Fruit fly (Drosophila melanogaster) whole organism, embryonic: ENCODE measurements around the gene CG9839.

Source experiments
- Ada2b ChIP-seq: fragments of 200-800 bp; sonication (Bioruptor generic); IDR thresholded peaks from 2 replicates; pipeline ENCODE4 v1.3.6; 2022; ENCODE audit warnings: missing biosample characterization, missing genetic modification characterization
- Asciz ChIP-seq: fragments of 200-800 bp; sonication (Bioruptor generic); optimal IDR thresholded peaks from 2 replicates; lab custom pipeline; 2017; ENCODE audit warnings: missing biosample characterization, mild to moderate bottlenecking, missing genetic modification characterization, missing genetic modification reagents
- CG10147 ChIP-seq: fragments of 200-800 bp; sonication (Bioruptor generic); optimal IDR thresholded peaks from 2 replicates; lab custom pipeline; 2019; ENCODE audit warnings: missing biosample characterization, mild to moderate bottlenecking, missing genetic modification characterization, moderate library complexity
- CG10959 ChIP-seq: fragments of 200-800 bp; sonication (Bioruptor generic); IDR thresholded peaks from 2 replicates; pipeline ENCODE4 v1.3.6; 2022; ENCODE audit warnings: missing biosample characterization, missing genetic modification characterization
- CG11093 ChIP-seq: fragments of 200-800 bp; sonication (Bioruptor generic); IDR thresholded peaks from 3 replicates; pipeline ENCODE4 v1.3.6; 2022; ENCODE audit warnings: missing biosample characterization, missing genetic modification characterization
- CG11247 ChIP-seq: fragments of 200-800 bp; sonication (Bioruptor generic); IDR thresholded peaks from 2 replicates; pipeline ENCODE4 v1.3.6; 2022; ENCODE audit warnings: missing biosample characterization, missing genetic modification characterization
- CG11723 ChIP-seq: fragments of 200-800 bp; sonication (Bioruptor generic); optimal IDR thresholded peaks from 2 replicates; lab custom pipeline; 2017; ENCODE audit warnings: missing biosample characterization, mild to moderate bottlenecking, missing genetic modification characterization
- CG12104 ChIP-seq: fragments of 200-800 bp; sonication (Bioruptor generic); optimal IDR thresholded peaks from 3 replicates; lab custom pipeline; 2016; ENCODE audit warnings: missing biosample characterization, missing genetic modification characterization
- CG12659 ChIP-seq: fragments of 200-800 bp; sonication (Bioruptor generic); optimal IDR thresholded peaks from 3 replicates; lab custom pipeline; 2017; ENCODE audit warnings: mild to moderate bottlenecking, missing biosample characterization, missing genetic modification reagents, missing genetic modification characterization
- CG12744 ChIP-seq: fragments of 200-800 bp; sonication (Bioruptor generic); optimal IDR thresholded peaks from 2 replicates; lab custom pipeline; 2016; ENCODE audit warnings: missing biosample characterization, missing genetic modification characterization
- CG13775 ChIP-seq: fragments of 200-800 bp; sonication (Bioruptor generic); optimal IDR thresholded peaks from 3 replicates; lab custom pipeline; 2017; ENCODE audit warnings: missing biosample characterization, mild to moderate bottlenecking, missing genetic modification characterization
- CG13894 ChIP-seq: fragments of 200-800 bp; sonication (Bioruptor generic); optimal IDR thresholded peaks from 3 replicates; lab custom pipeline; 2018; ENCODE audit warnings: missing biosample characterization, mild to moderate bottlenecking, missing genetic modification characterization, moderate library complexity
- CG17385 ChIP-seq: fragments of 200-800 bp; sonication (Bioruptor generic); optimal IDR thresholded peaks from 3 replicates; lab custom pipeline; 2018; ENCODE audit warnings: missing biosample characterization, mild to moderate bottlenecking, missing genetic modification characterization
- CG2712 ChIP-seq: fragments of 200-800 bp; optimal IDR thresholded peaks from 3 replicates; lab custom pipeline; 2019; ENCODE audit warnings: missing biosample characterization, mild to moderate bottlenecking, missing genetic modification characterization, moderate library complexity
- CG2875 ChIP-seq: fragments of 200-800 bp; sonication (Bioruptor generic); optimal IDR thresholded peaks from 2 replicates; lab custom pipeline; 2017; ENCODE audit warnings: missing biosample characterization, mild to moderate bottlenecking, missing genetic modification characterization, missing genetic modification reagents
- CG33557 ChIP-seq: fragments of 200-800 bp; sonication (Bioruptor generic); optimal IDR thresholded peaks from 2 replicates; lab custom pipeline; 2019; ENCODE audit warnings: missing biosample characterization, mild to moderate bottlenecking, missing genetic modification characterization, moderate library complexity
- CG3726 ChIP-seq: fragments of 200-800 bp; sonication (Bioruptor generic); IDR thresholded peaks from 3 replicates; pipeline ENCODE4, ENCODE4 v1.3.6; 2022; ENCODE audit warnings: missing biosample characterization, missing genetic modification characterization
- CG43689 ChIP-seq: fragments of 200-800 bp; sonication (Bioruptor generic); IDR thresholded peaks from 2 replicates; pipeline ENCODE4 v1.3.6; 2022; ENCODE audit warnings: missing biosample characterization, missing genetic modification characterization
- CG6654 ChIP-seq: fragments of 200-800 bp; sonication (Bioruptor generic); optimal IDR thresholded peaks from 2 replicates; lab custom pipeline; 2017; ENCODE audit warnings: missing biosample characterization, mild to moderate bottlenecking, missing genetic modification characterization
- CG6689 ChIP-seq: fragments of 200-800 bp; sonication (Bioruptor generic); IDR thresholded peaks from 2 replicates; pipeline ENCODE4 v1.3.6; 2022; ENCODE audit warnings: missing biosample characterization, missing genetic modification characterization
- CG7786 ChIP-seq: fragments of 200-800 bp; sonication (Bioruptor generic); optimal IDR thresholded peaks from 2 replicates; lab custom pipeline; 2016; ENCODE audit warnings: missing biosample characterization, missing genetic modification characterization
- CG8388 ChIP-seq: fragments of 200-800 bp; sonication (Bioruptor generic); optimal IDR thresholded peaks from 2 replicates; lab custom pipeline; 2019; ENCODE audit warnings: missing biosample characterization, mild to moderate bottlenecking, missing genetic modification characterization, moderate library complexity
- Dp ChIP-seq: fragments of 200-800 bp; sonication (Bioruptor generic); optimal IDR thresholded peaks from 2 replicates; lab custom pipeline; 2018; ENCODE audit warnings: missing biosample characterization, mild to moderate bottlenecking, missing genetic modification characterization, moderate library complexity
- Drgx ChIP-seq: fragments of 200-800 bp; sonication (Bioruptor generic); IDR thresholded peaks from 2 replicates; pipeline ENCODE4 v1.3.6; 2022; ENCODE audit warnings: missing biosample characterization, missing genetic modification characterization
- E2f1 ChIP-seq: fragments of 200-800 bp; sonication (Bioruptor generic); IDR thresholded peaks from 2 replicates; pipeline ENCODE4 v1.3.6; 2022; ENCODE audit warnings: missing biosample characterization, missing genetic modification characterization
- Gug ChIP-seq: fragments of 200-800 bp; sonication (Bioruptor generic); IDR thresholded peaks from 4 replicates; pipeline ENCODE4 v1.3.6; 2022; ENCODE audit warnings: missing biosample characterization, missing genetic modification characterization
- Hey ChIP-seq: fragments of 200-800 bp; sonication (Bioruptor generic); optimal IDR thresholded peaks from 3 replicates; lab custom pipeline; 2018; ENCODE audit warnings: missing biosample characterization, mild to moderate bottlenecking, missing genetic modification characterization
- Kr ChIP-seq: fragments of 200-800 bp; sonication (Bioruptor generic); optimal IDR thresholded peaks from 2 replicates; lab custom pipeline; 2017; ENCODE audit warnings: missing biosample characterization, mild to moderate bottlenecking, missing genetic modification characterization
- Lhr ChIP-seq: fragments of 200-800 bp; sonication (Bioruptor generic); optimal IDR thresholded peaks from 3 replicates; lab custom pipeline; 2017; ENCODE audit warnings: mild to moderate bottlenecking, missing biosample characterization, missing genetic modification reagents, missing genetic modification characterization
- MTF-1 ChIP-seq: fragments of 200-800 bp; sonication (Bioruptor generic); optimal IDR thresholded peaks from 2 replicates; lab custom pipeline; 2018; ENCODE audit warnings: missing biosample characterization, mild to moderate bottlenecking, missing genetic modification characterization, borderline replicate concordance
- Myb ChIP-seq: fragments of 200-800 bp; sonication (Bioruptor generic); optimal IDR thresholded peaks from 2 replicates; lab custom pipeline; 2016; ENCODE audit warnings: missing biosample characterization, missing genetic modification characterization
- Trl ChIP-seq, 3 experiments: fragments of >200 bp in 2 of 3; fragments of 200-800 bp in 1 of 3; sonication (Bioruptor generic) in 1 of 3; optimal IDR thresholded peaks; 2 replicates in 1 of 3; 3 replicates in 2 of 3; lab custom pipeline; 2016 to 2017; ENCODE audit warnings: missing biosample characterization in 1 of 3, missing genetic modification characterization in 1 of 3
- amos ChIP-seq: fragments of 200-800 bp; sonication (Bioruptor generic); IDR thresholded peaks from 2 replicates; pipeline ENCODE4 v1.3.6; 2022; ENCODE audit warnings: missing biosample characterization, missing genetic modification characterization; ENCODE audit not compliant: partially characterized antibody
- aop ChIP-seq: fragments of 200-800 bp; sonication (Bioruptor generic); IDR thresholded peaks from 2 replicates; pipeline ENCODE4 v1.3.6; 2022; ENCODE audit warnings: missing biosample characterization, missing genetic modification characterization
- ase ChIP-seq: fragments of 200-800 bp; sonication (Bioruptor generic); IDR thresholded peaks from 3 replicates; pipeline ENCODE4 v1.3.6; 2022; ENCODE audit warnings: missing biosample characterization, missing genetic modification characterization
- caup ChIP-seq: fragments of 200-800 bp; sonication (Bioruptor generic); optimal IDR thresholded peaks from 3 replicates; lab custom pipeline; 2017; ENCODE audit warnings: missing biosample characterization, mild to moderate bottlenecking, missing genetic modification characterization, moderate library complexity; ENCODE audit not compliant: severe bottlenecking
- chn ChIP-seq: fragments of 200-800 bp; sonication (Bioruptor generic); optimal IDR thresholded peaks from 2 replicates; lab custom pipeline; 2016; ENCODE audit warnings: missing biosample characterization, missing genetic modification characterization
- ems ChIP-seq: fragments of 200-800 bp; sonication (Bioruptor generic); optimal IDR thresholded peaks from 3 replicates; lab custom pipeline; 2016; ENCODE audit warnings: missing biosample characterization, missing genetic modification characterization
- jigr1 ChIP-seq: fragments of 200-800 bp; sonication (Bioruptor generic); IDR thresholded peaks from 3 replicates; pipeline ENCODE4 v1.3.6; 2022; ENCODE audit warnings: missing biosample characterization, missing genetic modification characterization
- lab ChIP-seq: fragments of 200-800 bp; sonication (Bioruptor generic); optimal IDR thresholded peaks from 3 replicates; lab custom pipeline; 2017; ENCODE audit warnings: missing biosample characterization, missing genetic modification characterization, mild to moderate bottlenecking, moderate library complexity, missing genetic modification reagents
- psq ChIP-seq: fragments of 200-800 bp; sonication (Bioruptor generic); optimal IDR thresholded peaks from 2 replicates; lab custom pipeline; 2017; ENCODE audit warnings: missing biosample characterization, missing genetic modification characterization
- schlank ChIP-seq: fragments of 200-800 bp; sonication (Bioruptor generic); optimal IDR thresholded peaks from 2 replicates; lab custom pipeline; 2018; ENCODE audit warnings: missing biosample characterization, mild to moderate bottlenecking, missing genetic modification characterization
- seq ChIP-seq: fragments of 200-800 bp; sonication (Bioruptor generic); IDR thresholded peaks from 2 replicates; pipeline ENCODE4 v1.3.6; 2022; ENCODE audit warnings: missing biosample characterization, missing genetic modification characterization
- sima ChIP-seq: fragments of 200-800 bp; sonication (Bioruptor generic); optimal IDR thresholded peaks from 2 replicates; lab custom pipeline; 2016; ENCODE audit warnings: missing biosample characterization, missing genetic modification characterization
- sr ChIP-seq: fragments of 200-800 bp; sonication (Bioruptor generic); IDR thresholded peaks from 3 replicates; pipeline ENCODE4 v1.3.6; 2022; ENCODE audit warnings: missing biosample characterization, missing genetic modification characterization
- tap ChIP-seq: fragments of 200-800 bp; optimal IDR thresholded peaks from 3 replicates; lab custom pipeline; 2019; ENCODE audit warnings: missing biosample characterization, mild to moderate bottlenecking, missing genetic modification characterization, moderate library complexity
- tio ChIP-seq: fragments of 200-800 bp; sonication (Bioruptor generic); optimal IDR thresholded peaks from 2 replicates; lab custom pipeline; 2017; ENCODE audit warnings: missing biosample characterization, missing genetic modification characterization, inconsistent platforms
- vvl ChIP-seq: fragments of 200-800 bp; sonication (Bioruptor generic); IDR thresholded peaks from 2 replicates; pipeline ENCODE4 v1.3.6; 2022; ENCODE audit warnings: missing biosample characterization, missing genetic modification characterization
- zfh2 ChIP-seq: fragments of 200-800 bp; sonication (Bioruptor generic); optimal IDR thresholded peaks from 2 replicates; lab custom pipeline; 2016; ENCODE audit warnings: missing biosample characterization, missing genetic modification characterization

Gene CG9839

DNA sequence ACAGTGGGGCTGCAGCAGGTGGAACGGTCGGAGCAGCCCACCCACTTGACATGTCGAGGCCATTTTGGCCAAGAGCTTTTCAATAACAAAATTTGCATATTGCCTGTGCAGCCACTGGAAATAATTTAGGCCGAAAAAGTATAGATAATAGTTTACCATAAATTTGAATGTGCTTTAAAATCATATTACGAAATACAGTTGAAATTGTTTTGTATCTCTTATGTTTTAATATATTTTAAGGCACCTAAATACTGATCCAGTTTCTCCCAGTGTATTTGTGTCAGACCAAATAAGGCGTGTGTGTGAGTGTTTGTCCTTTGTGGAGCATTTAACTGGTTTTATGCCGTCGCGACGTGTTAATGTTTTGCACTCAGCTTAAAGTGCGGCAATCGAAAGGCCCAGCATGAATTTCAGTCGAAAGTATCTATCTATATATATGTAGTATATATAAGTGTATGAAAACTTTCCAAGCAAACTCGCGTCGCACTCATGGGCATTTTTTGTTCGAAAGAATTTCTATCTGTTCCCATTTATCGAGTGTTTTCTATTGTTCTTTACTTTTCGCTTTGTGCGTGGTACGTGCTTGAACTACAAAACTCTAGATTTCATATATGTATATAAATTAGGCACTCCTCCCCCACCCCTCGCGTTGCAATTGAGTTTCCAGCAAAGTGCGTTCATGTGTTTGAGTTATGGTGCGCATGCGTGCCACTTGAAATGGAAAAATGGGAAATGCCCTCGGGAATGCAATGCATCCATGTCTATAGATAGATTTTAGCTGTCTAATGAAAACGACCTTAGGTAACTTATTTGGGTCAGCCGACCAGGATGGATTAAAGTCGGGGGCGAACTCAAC lies 44.0 kb upstream of the CG9839 start (continued):
- no peak for TF ChIP-seq CG12744
- TF ChIP-seq amos = no peak
- peak; percentile 60; the same call in 1 of the 2 replicates for TF ChIP-seq vvl
- TF ChIP-seq CG13894 (tag; lab: Kevin White, UChicago) = no peak
- TF ChIP-seq CG43689 (GFP tag; lab: Robert Waterston, UW) = no peak
- no peak for TF ChIP-seq CG17385 (GFP tag; lab: Kevin White, UChicago)
- TF ChIP-seq Trl (optimal IDR thresholded peaks at IDR 0.05; lab: Kevin White, UChicago) = no peak
- no peak for TF ChIP-seq Trl (GFP tag; optimal IDR thresholded peaks at IDR 0.05; lab: Kevin White, UChicago)
- no peak for TF ChIP-seq caup (GFP tag; lab: Kevin White, UChicago)
- no peak for TF ChIP-seq CG33557 (GFP tag; lab: Kevin White, UChicago)
- TF ChIP-seq chn (GFP tag; lab: Kevin White, UChicago) = peak; percentile 12
- no peak for TF ChIP-seq CG7786 (GFP tag; lab: Kevin White, UChicago)
- no peak for TF ChIP-seq CG11093
- no peak for TF ChIP-seq psq (GFP tag; lab: Kevin White, UChicago)
- TF ChIP-seq Asciz (GFP tag; lab: Kevin White, UChicago) = no peak
- TF ChIP-seq jigr1 (GFP tag; lab: Robert Waterston, UW) = no peak
- TF ChIP-seq lab (GFP tag; lab: Kevin White, UChicago) = no peak
- no peak for TF ChIP-seq CG12659 (GFP tag; lab: Kevin White, UChicago)
- no peak for TF ChIP-seq seq (GFP tag; lab: Robert Waterston, UW)
- no peak for TF ChIP-seq Kr (GFP tag; lab: Kevin White, UChicago)
- TF ChIP-seq schlank (tag; lab: Kevin White, UChicago) = no peak
- TF ChIP-seq CG13775 (GFP tag; lab: Kevin White, UChicago) = peak; percentile 42
- TF ChIP-seq Myb = no peak
- TF ChIP-seq Gug = no peak
- 0 out of 2 replicates have a peak, but pooled peaks have one; percentile 5 for TF ChIP-seq E2f1
- TF ChIP-seq CG12104 (GFP tag; lab: Kevin White, UChicago) = no peak
- no peak for TF ChIP-seq sr (GFP tag; lab: Robert Waterston, UW)
- no peak for TF ChIP-seq sima
- no peak for TF ChIP-seq Lhr (GFP tag; lab: Kevin White, UChicago)
- TF ChIP-seq aop (GFP tag; lab: Robert Waterston, UW) = no peak
- no peak for TF ChIP-seq CG11247
- no peak for TF ChIP-seq MTF-1 (GFP tag; lab: Kevin White, UChicago)
- TF ChIP-seq ase (GFP tag; lab: Robert Waterston, UW) = no peak
- TF ChIP-seq CG6689 = 0 out of 2 replicates have a peak, but pooled peaks have one; percentile 21
- no peak for TF ChIP-seq ems (GFP tag; lab: Kevin White, UChicago)
- peak; percentile 56 for TF ChIP-seq CG8388 (GFP tag; lab: Kevin White, UChicago)
- TF ChIP-seq Dp (GFP tag; lab: Kevin White, UChicago) = no peak
- no peak for TF ChIP-seq CG11723 (GFP tag; lab: Kevin White, UChicago)
- TF ChIP-seq CG2875 (GFP tag; lab: Kevin White, UChicago) = peak; percentile 33
- no peak for TF ChIP-seq CG10959
- TF ChIP-seq CG6654 (GFP tag; lab: Kevin White, UChicago) = no peak
- TF ChIP-seq zfh2 = no peak
- no peak for TF ChIP-seq tio (GFP tag; lab: Kevin White, UChicago)
- TF ChIP-seq tap (tag; lab: Kevin White, UChicago) = peak; percentile 18
- TF ChIP-seq Drgx (GFP tag; lab: Robert Waterston, UW) = peak; percentile 53
- TF ChIP-seq CG10147 = no peak
- no peak for TF ChIP-seq Hey (tag; lab: Kevin White, UChicago)
- no peak for TF ChIP-seq Ada2b
- TF ChIP-seq CG3726 (GFP tag; lab: Robert Waterston, UW) = no peak
- TF ChIP-seq CG2712 = peak; percentile 60
